Fruit fly (Drosophila melanogaster) ovary, adult (tissue): ENCODE results near the gene CG13055.

ENCODE experiments used
- CG17801 ChIP-seq: fragments of 200-800 bp; optimal IDR thresholded peaks from 2 replicates; lab custom pipeline; 2019; ENCODE audit warnings: missing biosample characterization, mild to moderate bottlenecking, missing genetic modification characterization, moderate library complexity; ENCODE audit not compliant: partially characterized antibody

The CG13055 gene

dm6 chr3L:16252255-16252654, at the start of gene CG13055:
TSS of gene CG13055 (minus strand) at chr3L:16252355.
- no peak for TF ChIP-seq CG17801 (GFP tag; lab: Kevin White, UChicago)

dm6 chr3L:16301153-16301552, 49.0 kb upstream of the CG13055 start, which contains the start of gene CG4982:
TSS of gene CG4982 (plus strand) at chr3L:16301453.
- TF ChIP-seq CG17801 (GFP tag; lab: Kevin White, UChicago) = no peak

dm6 chr3L:16295447-16295846, 43.3 kb upstream of the CG13055 start, which contains the start of gene CG4962:
TSS of gene CG4962 (minus strand) at chr3L:16295547.
- no peak for TF ChIP-seq CG17801 (GFP tag; lab: Kevin White, UChicago)

- TF ChIP-seq CG17801 (GFP tag; lab: Kevin White, UChicago) = no peak
Observed at dm6 chr3L:16291678-16292077, 39.5 kb upstream of the CG13055 start.

dm6 chr3L:16290850-16291249, 38.7 kb upstream of the CG13055 start, which contains the start of gene CG13045:
TSS of gene CG13045 (minus strand) at chr3L:16290950.
- TF ChIP-seq CG17801 (GFP tag; lab: Kevin White, UChicago) = no peak

dm6 chr3L:16289067-16289466, 36.9 kb upstream of the CG13055 start:
- TF ChIP-seq CG17801 (GFP tag; lab: Kevin White, UChicago) = no peak

- no peak for TF ChIP-seq CG17801 (GFP tag; lab: Kevin White, UChicago)
Observed at dm6 chr3L:16288322-16288721, 36.2 kb upstream of the CG13055 start, which contains the start of gene CG13046. TSS of gene CG13046 (minus strand) at chr3L:16288422.

dm6 chr3L:16286258-16286657, 34.1 kb upstream of the CG13055 start:
- no peak for TF ChIP-seq CG17801 (GFP tag; lab: Kevin White, UChicago)

- no peak for TF ChIP-seq CG17801 (GFP tag; lab: Kevin White, UChicago)
Observed at dm6 chr3L:16285346-16285911, 33.3 kb upstream of the CG13055 start, which contains the start of gene CG13047. TSS of gene CG13047 (minus strand) at chr3L:16285396.

dm6 chr3L:16283821-16284220, 31.7 kb upstream of the CG13055 start, which contains the start of gene CG13048:
TSS of gene CG13048 (minus strand) at chr3L:16283921.
- no peak for TF ChIP-seq CG17801 (GFP tag; lab: Kevin White, UChicago)

dm6 chr3L:16281880-16282556, 29.9 kb upstream of the CG13055 start, which contains the start of gene CG13049:
TSS of gene CG13049 (minus strand) at chr3L:16281930.
- TF ChIP-seq CG17801 (GFP tag; lab: Kevin White, UChicago) = no peak

- TF ChIP-seq CG17801 (GFP tag; lab: Kevin White, UChicago) = no peak
Observed at dm6 chr3L:16279987-16280454, 27.9 kb upstream of the CG13055 start, which contains the start of gene CG13064. TSS of gene CG13064 (plus strand) at chr3L:16280404.

- no peak for TF ChIP-seq CG17801 (GFP tag; lab: Kevin White, UChicago)
Observed at dm6 chr3L:16279171-16279570, 27.0 kb upstream of the CG13055 start, which contains the start of gene CG13050. TSS of gene CG13050 (minus strand) at chr3L:16279271.

dm6 chr3L:16277135-16277534, 25.0 kb upstream of the CG13055 start, which contains the start of gene CG13065:
TSS of gene CG13065 (plus strand) at chr3L:16277435.
- no peak for TF ChIP-seq CG17801 (GFP tag; lab: Kevin White, UChicago)

dm6 chr3L:16275391-16276017, 23.3 kb upstream of the CG13055 start:
- no peak for TF ChIP-seq CG17801 (GFP tag; lab: Kevin White, UChicago)
